Fruit fly (Drosophila melanogaster) ovary, adult (tissue): Measurements from ENCODE around the gene CG9547.

Source experiments
- CG17801 ChIP-seq: fragments of 200-800 bp; optimal IDR thresholded peaks from 2 replicates; lab custom pipeline; 2019; ENCODE audit warnings: missing biosample characterization, mild to moderate bottlenecking, missing genetic modification characterization, moderate library complexity; ENCODE audit not compliant: partially characterized antibody

Gene CG9547

dm6 chr2L:6494405-6494816 lies at the start of gene CG9547:
CG9547 (minus strand) TSS chr2L:6494532.
- peak; percentile 76 for TF ChIP-seq CG17801 (GFP tag; lab: Kevin White, UChicago)

dm6 chr2L:6539623-6540381 lies 45.5 kb upstream of the CG9547 start:
- no peak for TF ChIP-seq CG17801 (GFP tag; lab: Kevin White, UChicago)

- peak; percentile 2 for TF ChIP-seq CG17801 (GFP tag; lab: Kevin White, UChicago)
These were observed 41.8 kb upstream of the CG9547 start for dm6 chr2L:6536044-6536581.

dm6 chr2L:6534125-6534815 lies 39.9 kb upstream of the CG9547 start:
- TF ChIP-seq CG17801 (GFP tag; lab: Kevin White, UChicago), result no peak

dm6 chr2L:6533719-6534118 lies 39.4 kb upstream of the CG9547 start:
- no peak for TF ChIP-seq CG17801 (GFP tag; lab: Kevin White, UChicago)

- TF ChIP-seq CG17801 (GFP tag; lab: Kevin White, UChicago), result no peak
These were observed 38.6 kb upstream of the CG9547 start for dm6 chr2L:6532977-6533376.

- TF ChIP-seq CG17801 (GFP tag; lab: Kevin White, UChicago), result no peak
These were observed 37.8 kb upstream of the CG9547 start for dm6 chr2L:6531985-6532699.

dm6 chr2L:6530952-6531512 lies 36.7 kb upstream of the CG9547 start:
- TF ChIP-seq CG17801 (GFP tag; lab: Kevin White, UChicago), result no peak

- TF ChIP-seq CG17801 (GFP tag; lab: Kevin White, UChicago), result peak; percentile 11
These were observed 32.7 kb upstream of the CG9547 start for dm6 chr2L:6526996-6527395.

dm6 chr2L:6513948-6514347 lies 19.6 kb upstream of the CG9547 start:
- TF ChIP-seq CG17801 (GFP tag; lab: Kevin White, UChicago), result no peak

dm6 chr2L:6508666-6509065 lies 14.3 kb upstream of the CG9547 start:
- no peak for TF ChIP-seq CG17801 (GFP tag; lab: Kevin White, UChicago)

dm6 chr2L:6503724-6504037 lies 9.3 kb upstream of the CG9547 start:
- TF ChIP-seq CG17801 (GFP tag; lab: Kevin White, UChicago), result no peak

dm6 chr2L:6502887-6503723 lies 8.8 kb upstream of the CG9547 start:
- no peak for TF ChIP-seq CG17801 (GFP tag; lab: Kevin White, UChicago)
